Worm (Caenorhabditis elegans) whole organism, early embryonic: ENCODE data around the gene Y45G5AM.6.

Source experiments
- B0310.2 ChIP-seq: sonication (generic microtip); optimal IDR thresholded peaks from 2 replicates; lab custom pipeline; 2016; ENCODE audit warnings: mild to moderate bottlenecking, missing genetic modification characterization, missing compliant biosample characterization
- F13C5.2 ChIP-seq: sonication (generic microtip); optimal IDR thresholded peaks from 2 replicates; lab custom pipeline; 2017; ENCODE audit warnings: mild to moderate bottlenecking, missing genetic modification characterization, inconsistent platforms, missing compliant biosample characterization
- aly-1 ChIP-seq: sonication (generic microtip); optimal IDR thresholded peaks from 2 replicates; lab custom pipeline; 2016; ENCODE audit warnings: missing genetic modification characterization, missing compliant biosample characterization
- ama-1 ChIP-seq: fragments of 150-350 bp; optimal IDR thresholded peaks from 2 replicates; lab custom pipeline; 2014
- ceh-13 ChIP-seq: fragments of 200-800 bp; sonication (Bioruptor generic); optimal IDR thresholded peaks from 2 replicates; lab custom pipeline; 2018; ENCODE audit warnings: mild to moderate bottlenecking, missing genetic modification characterization, missing compliant biosample characterization
- ceh-36 ChIP-seq: sonication (generic microtip); optimal IDR thresholded peaks from 2 replicates; lab custom pipeline; 2016; ENCODE audit warnings: missing genetic modification characterization, inconsistent platforms, missing compliant biosample characterization
- ets-7 ChIP-seq: sonication (generic microtip); optimal IDR thresholded peaks from 2 replicates; lab custom pipeline; 2016; ENCODE audit warnings: missing genotype, missing genetic modification characterization, missing compliant biosample characterization
- flt-1 ChIP-seq: fragments of 200-800 bp; sonication (Bioruptor generic); IDR thresholded peaks from 2 replicates; pipeline ENCODE4 v1.3.6; 2022; ENCODE audit warnings: missing genetic modification characterization, missing compliant biosample characterization
- hmbx-1 ChIP-seq: sonication (generic microtip); optimal IDR thresholded peaks from 2 replicates; lab custom pipeline; 2016; ENCODE audit warnings: mild to moderate bottlenecking, missing genetic modification characterization, missing compliant biosample characterization
- hmg-4 ChIP-seq: fragments of 200-800 bp; sonication (Bioruptor generic); optimal IDR thresholded peaks from 2 replicates; lab custom pipeline; 2018; ENCODE audit warnings: mild to moderate bottlenecking, missing genetic modification characterization, missing compliant biosample characterization
- hnd-1 ChIP-seq: sonication (generic microtip); optimal IDR thresholded peaks from 2 replicates; lab custom pipeline; 2016; ENCODE audit warnings: missing genetic modification characterization, missing compliant biosample characterization
- pes-1 ChIP-seq: fragments of 200-800 bp; sonication (Bioruptor generic); IDR thresholded peaks from 2 replicates; pipeline ENCODE4 v1.3.6; 2022; ENCODE audit warnings: missing genetic modification reagents, missing genetic modification characterization, missing compliant biosample characterization
- scrt-1 ChIP-seq: fragments of 200-800 bp; sonication (Bioruptor generic); IDR thresholded peaks from 2 replicates; pipeline ENCODE4 v1.3.6; 2022; ENCODE audit warnings: missing genetic modification characterization, missing compliant biosample characterization
- sea-1 ChIP-seq: fragments of 200-800 bp; sonication (Bioruptor generic); conservative IDR thresholded peaks from 2 replicates; pipeline ENCODE4 v1.3.6; 2022; ENCODE audit warnings: missing genetic modification characterization, missing compliant biosample characterization
- tbx-11 ChIP-seq: fragments of 200-800 bp; sonication (Bioruptor generic); IDR thresholded peaks from 2 replicates; pipeline ENCODE4 v1.3.6; 2022; ENCODE audit warnings: missing genetic modification characterization, missing compliant biosample characterization
- tbx-37 ChIP-seq: fragments of 200-800 bp; sonication (Bioruptor generic); conservative IDR thresholded peaks from 2 replicates; pipeline ENCODE4 v1.3.6; 2022; ENCODE audit warnings: missing genetic modification reagents, missing genetic modification characterization, missing compliant biosample characterization
- tra-4 ChIP-seq: sonication (generic microtip); optimal IDR thresholded peaks from 2 replicates; lab custom pipeline; 2017; ENCODE audit warnings: missing genetic modification characterization, missing compliant biosample characterization

The Y45G5AM.6 gene

ce11 chrV:4175624-4176023 is 23.5 kb upstream of the Y45G5AM.6 start, which contains the start of the genes coh-4 and pid-5:
coh-4 (minus strand) TSS chrV:4175640.
pid-5 (plus strand) TSS chrV:4175882.
- TF ChIP-seq F13C5.2 (tag; lab: Kevin White, UChicago) (no peak), sea-1 (GFP tag; lab: Robert Waterston, UW) (no peak), B0310.2 (tag; lab: Kevin White, UChicago) (no peak), ama-1 (lab: Kevin White, UChicago) (no peak), ets-7 (tag; lab: Kevin White, UChicago) (no peak), hmbx-1 (no peak), tbx-11 (GFP tag; lab: Robert Waterston, UW) (no peak), hmg-4 (GFP tag; lab: Kevin White, UChicago) (no peak)

ce11 chrV:4170138-4170537 is 18.0 kb upstream of the Y45G5AM.6 start, which contains the start of gene Y45G5AM.7:
Y45G5AM.7 (minus strand) TSS chrV:4170238.
- TF ChIP-seq pes-1 (GFP tag; lab: Robert Waterston, UW): no peak

- TF ChIP-seq hmg-4 (GFP tag; lab: Kevin White, UChicago): no peak
- TF ChIP-seq tbx-37 (GFP tag; lab: Robert Waterston, UW): no peak
- no peak for TF ChIP-seq F13C5.2 (tag; lab: Kevin White, UChicago)
- TF ChIP-seq scrt-1 (GFP tag; lab: Robert Waterston, UW): no peak
Measured at ce11 chrV:4169658-4170057, 17.6 kb upstream of the Y45G5AM.6 start.

- no peak for TF ChIP-seq scrt-1 (GFP tag; lab: Robert Waterston, UW)
- no peak for TF ChIP-seq B0310.2 (tag; lab: Kevin White, UChicago)
- no peak for TF ChIP-seq ceh-36 (tag; lab: Kevin White, UChicago)
- no peak for TF ChIP-seq pes-1 (GFP tag; lab: Robert Waterston, UW)
- no peak for TF ChIP-seq sea-1 (GFP tag; lab: Robert Waterston, UW)
- TF ChIP-seq tbx-37 (GFP tag; lab: Robert Waterston, UW): no peak
- TF ChIP-seq hmg-4 (GFP tag; lab: Kevin White, UChicago): no peak
- no peak for TF ChIP-seq ets-7 (tag; lab: Kevin White, UChicago)
- no peak for TF ChIP-seq tbx-11 (GFP tag; lab: Robert Waterston, UW)
- no peak for TF ChIP-seq hmbx-1
- TF ChIP-seq ceh-13 (GFP tag; lab: Kevin White, UChicago): no peak
- TF ChIP-seq aly-1 (tag; lab: Kevin White, UChicago): no peak
- TF ChIP-seq flt-1 (GFP tag; lab: Robert Waterston, UW): no peak
- TF ChIP-seq F13C5.2 (tag; lab: Kevin White, UChicago): no peak
- no peak for TF ChIP-seq hnd-1 (tag; lab: Kevin White, UChicago)
- no peak for TF ChIP-seq ama-1 (lab: Kevin White, UChicago)
- no peak for TF ChIP-seq tra-4
Measured at ce11 chrV:4168045-4168444, 15.9 kb upstream of the Y45G5AM.6 start.

- TF ChIP-seq ceh-13 (GFP tag; lab: Kevin White, UChicago): no peak
- no peak for TF ChIP-seq ama-1 (lab: Kevin White, UChicago)
- TF ChIP-seq hmbx-1: no peak
- TF ChIP-seq hnd-1 (tag; lab: Kevin White, UChicago): no peak
- no peak for TF ChIP-seq tbx-11 (GFP tag; lab: Robert Waterston, UW)
- no peak for TF ChIP-seq scrt-1 (GFP tag; lab: Robert Waterston, UW)
- TF ChIP-seq aly-1 (tag; lab: Kevin White, UChicago): no peak
- TF ChIP-seq pes-1 (GFP tag; lab: Robert Waterston, UW): no peak
- TF ChIP-seq hmg-4 (GFP tag; lab: Kevin White, UChicago): no peak
- TF ChIP-seq flt-1 (GFP tag; lab: Robert Waterston, UW): no peak
- no peak for TF ChIP-seq tbx-37 (GFP tag; lab: Robert Waterston, UW)
- TF ChIP-seq tra-4: no peak
- TF ChIP-seq B0310.2 (tag; lab: Kevin White, UChicago): no peak
- TF ChIP-seq ets-7 (tag; lab: Kevin White, UChicago): no peak
- TF ChIP-seq F13C5.2 (tag; lab: Kevin White, UChicago): no peak
- no peak for TF ChIP-seq sea-1 (GFP tag; lab: Robert Waterston, UW)
Measured at ce11 chrV:4164504-4164959, 12.4 kb upstream of the Y45G5AM.6 start, which contains the start of gene Y45G5AM.3. Y45G5AM.3 (plus strand) TSS chrV:4164554.

- no peak for TF ChIP-seq tbx-11 (GFP tag; lab: Robert Waterston, UW)
- no peak for TF ChIP-seq ets-7 (tag; lab: Kevin White, UChicago)
- TF ChIP-seq sea-1 (GFP tag; lab: Robert Waterston, UW): no peak
- TF ChIP-seq ama-1 (lab: Kevin White, UChicago): no peak
- TF ChIP-seq tra-4: no peak
- TF ChIP-seq B0310.2 (tag; lab: Kevin White, UChicago): no peak
- no peak for TF ChIP-seq hmg-4 (GFP tag; lab: Kevin White, UChicago)
- no peak for TF ChIP-seq pes-1 (GFP tag; lab: Robert Waterston, UW)
Measured at ce11 chrV:4162922-4163321, 10.8 kb upstream of the Y45G5AM.6 start, which contains the start of gene Y45G5AM.4. Y45G5AM.4 (plus strand) TSS chrV:4163222.

ce11 chrV:4160086-4160485 is 8.0 kb upstream of the Y45G5AM.6 start, which contains the start of gene Y45G5AM.5:
Y45G5AM.5 (plus strand) TSS chrV:4160386.
- TF ChIP-seq hnd-1 (tag; lab: Kevin White, UChicago) (no peak), scrt-1 (GFP tag; lab: Robert Waterston, UW) (no peak), tbx-11 (GFP tag; lab: Robert Waterston, UW) (no peak), sea-1 (GFP tag; lab: Robert Waterston, UW) (no peak), ama-1 (lab: Kevin White, UChicago) (no peak), pes-1 (GFP tag; lab: Robert Waterston, UW) (no peak), hmbx-1 (no peak)

- TF ChIP-seq B0310.2 (tag; lab: Kevin White, UChicago) (no peak), flt-1 (GFP tag; lab: Robert Waterston, UW) (no peak), scrt-1 (GFP tag; lab: Robert Waterston, UW) (no peak), hmg-4 (GFP tag; lab: Kevin White, UChicago) (no peak)
Measured at ce11 chrV:4157291-4157690, 5.2 kb upstream of the Y45G5AM.6 start.
